Fruit fly (Drosophila melanogaster) whole organism, wandering third instar larva: ENCODE results near the gene CG3618.

Experiments used
- N ChIP-seq: fragments of >200 bp; optimal IDR thresholded peaks from 2 replicates; lab custom pipeline; 2018; ENCODE audit warnings: missing biosample characterization, missing external identifiers, missing genetic modification characterization
- OdsH ChIP-seq: fragments of 200-800 bp; sonication (Bioruptor generic); optimal IDR thresholded peaks from 2 replicates; lab custom pipeline; 2016; ENCODE audit warnings: missing biosample characterization, mild to moderate bottlenecking, missing genetic modification characterization
- dsf ChIP-seq: sonication (Bioruptor generic); optimal IDR thresholded peaks from 2 replicates; lab custom pipeline; 2016; ENCODE audit warnings: missing biosample characterization, missing genetic modification characterization, borderline replicate concordance
- h ChIP-seq: fragments of 200-800 bp; sonication (Bioruptor generic); optimal IDR thresholded peaks from 3 replicates; lab custom pipeline; 2016; ENCODE audit warnings: missing biosample characterization, mild to moderate bottlenecking, missing genetic modification characterization
- lola ChIP-seq: fragments of >200 bp; optimal IDR thresholded peaks from 2 replicates; lab custom pipeline; 2017; ENCODE audit warnings: missing biosample characterization, missing genetic modification characterization
- pan ChIP-seq: fragments of >200 bp; optimal IDR thresholded peaks from 2 replicates; lab custom pipeline; 2017

DNA sequence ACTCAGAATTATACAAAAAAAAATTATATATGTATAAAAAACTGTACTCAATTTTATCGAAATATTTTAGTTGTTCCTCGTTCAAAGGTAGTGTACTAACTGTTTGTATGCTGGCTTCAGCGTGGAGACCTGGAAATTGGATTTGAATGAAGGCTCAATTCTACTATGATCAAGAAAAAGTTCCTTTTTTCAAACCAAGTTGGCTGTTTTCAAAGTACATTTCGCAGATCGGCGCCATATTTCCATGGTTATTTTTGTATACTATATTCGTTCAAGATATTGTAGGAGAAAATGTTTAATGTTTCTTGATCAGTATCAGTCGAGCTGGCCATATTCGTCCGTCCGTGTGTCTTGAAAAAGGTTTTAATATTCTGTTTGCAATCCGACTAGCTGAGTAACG, 2.1 kb upstream of the CG3618 start, which contains the start of gene Mst77F:
- TF ChIP-seq lola: no peak
- no peak for TF ChIP-seq h (GFP tag; lab: Kevin White, UChicago)
- no peak for TF ChIP-seq OdsH (GFP tag; lab: Kevin White, UChicago)
- TF ChIP-seq pan: no peak
- TF ChIP-seq N (GFP tag; lab: Kevin White, UChicago): no peak
- TF ChIP-seq dsf: no peak
